Worm (Caenorhabditis elegans): ENCODE results near the gene xbx-3.

Gene xbx-3

DNA sequence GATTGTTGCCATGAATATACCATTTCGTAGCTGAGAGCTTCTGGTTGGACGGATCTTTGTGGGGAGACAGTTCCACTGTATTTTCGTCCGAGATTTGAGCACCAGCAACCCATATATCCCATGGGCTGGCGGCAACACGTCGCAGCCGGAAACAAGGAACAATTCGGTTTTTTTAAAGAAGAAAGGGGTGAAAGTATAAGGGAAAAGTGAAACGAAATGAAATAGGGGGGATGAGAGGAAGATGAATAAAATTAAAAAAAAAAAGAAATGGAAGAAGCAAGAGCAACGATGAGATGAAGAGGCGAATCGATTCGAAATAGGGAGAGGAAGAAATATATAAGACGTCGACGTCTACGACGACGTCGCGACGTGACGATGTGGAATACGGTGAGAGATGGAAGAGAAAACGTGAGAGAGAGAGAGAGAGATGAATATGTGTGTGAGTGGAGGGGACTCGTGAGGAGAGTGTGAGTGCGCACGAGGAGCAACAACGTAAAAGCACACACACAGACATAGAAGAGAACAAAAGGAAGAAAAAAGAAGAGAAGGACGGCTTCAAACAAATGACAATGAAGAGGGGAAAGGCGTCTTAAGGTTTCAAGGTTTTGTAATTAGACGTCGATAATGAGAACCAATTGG, 19.2 kb upstream of the xbx-3 start, which contains the start of gene rgs-1:
TSS of gene rgs-1 (minus strand) at position 146 of the 639 bp plus-strand sequence.
- TF ChIP-seq fkh-10 (GFP tag; optimal IDR thresholded peaks at IDR 0.05) (peak; percentile 37), rbr-2 (tag; optimal IDR thresholded peaks at IDR 0.05) (peak; percentile 56), lsy-2 (tag; optimal IDR thresholded peaks at IDR 0.05) (peak; percentile 45 to 53), hlh-30 (tag; optimal IDR thresholded peaks at IDR 0.05; ENCODE audit: insufficient read depth) (peak; percentile 89), aha-1 (tag) (peak; percentile 32), mdl-1 (tag; optimal IDR thresholded peaks at IDR 0.05) (peak in 1 of 2 experiments; percentile 85), hmg-1.1 (GFP tag; IDR thresholded peaks at IDR 0.05) (peak; percentile 64), unc-62 (GFP tag; optimal IDR thresholded peaks at IDR 0.05 in 1 of 2) (peak in 1 of 2 experiments; percentile 95), unc-62 (tag; optimal IDR thresholded peaks at IDR 0.05) (no peak), D1046.2 (GFP tag; IDR thresholded peaks at IDR 0.05) (no peak), zag-1 (tag; optimal IDR thresholded peaks at IDR 0.05) (no peak)

DNA sequence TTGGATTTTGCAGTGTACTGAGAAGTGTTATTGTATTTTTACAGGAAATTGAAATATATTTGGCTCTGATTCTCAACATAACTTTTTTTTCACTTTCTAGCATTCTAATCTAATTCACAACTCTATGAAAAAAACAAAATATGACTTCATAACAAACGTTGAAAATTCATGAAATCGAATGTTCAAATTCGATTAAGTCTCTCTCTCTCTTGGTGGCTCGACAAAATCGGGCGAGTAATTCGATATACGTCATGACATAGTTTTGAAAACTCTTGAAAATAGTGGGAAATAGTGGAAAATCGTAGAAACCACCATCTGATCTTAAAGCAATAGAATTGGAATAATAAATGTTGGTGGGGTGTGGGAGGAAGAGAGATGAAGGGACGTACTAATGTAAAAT, 17.7 kb upstream of the xbx-3 start:
- TF ChIP-seq madf-9 (GFP tag; conservative IDR thresholded peaks at IDR 0.05), result no peak
- TF ChIP-seq saeg-2 (GFP tag; IDR thresholded peaks at IDR 0.05), result no peak
- TF ChIP-seq mxl-3 (GFP tag; optimal IDR thresholded peaks at IDR 0.05), result no peak
- no peak for TF ChIP-seq dmd-9 (GFP tag; IDR thresholded peaks at IDR 0.05)
- TF ChIP-seq lsy-2 (tag; optimal IDR thresholded peaks at IDR 0.05), result no peak
- no peak for TF ChIP-seq lin-29 (GFP tag; IDR thresholded peaks at IDR 0.05)
- no peak for TF ChIP-seq daf-19 (GFP tag; conservative IDR thresholded peaks at IDR 0.05)
- TF ChIP-seq tra-1 (GFP tag; IDR thresholded peaks at IDR 0.05), result no peak
- TF ChIP-seq F10B5.3 (tag; optimal IDR thresholded peaks at IDR 0.05), result no peak
- TF ChIP-seq lin-39 (tag; optimal IDR thresholded peaks at IDR 0.05), result no peak
- no peak for TF ChIP-seq spr-3 (GFP tag; optimal IDR thresholded peaks at IDR 0.05)
- no peak for TF ChIP-seq nhr-25 (tag; optimal IDR thresholded peaks at IDR 0.05; ENCODE audit: borderline replicate concordance, insufficient read depth)
- TF ChIP-seq ceh-28 (tag; optimal IDR thresholded peaks at IDR 0.05), result no peak
- no peak for TF ChIP-seq aha-1 (tag)
- no peak for TF ChIP-seq cey-2 (tag; optimal IDR thresholded peaks at IDR 0.05; ENCODE audit: borderline replicate concordance, insufficient read depth)
- TF ChIP-seq snpc-4 (tag; optimal IDR thresholded peaks at IDR 0.05), result no peak

DNA sequence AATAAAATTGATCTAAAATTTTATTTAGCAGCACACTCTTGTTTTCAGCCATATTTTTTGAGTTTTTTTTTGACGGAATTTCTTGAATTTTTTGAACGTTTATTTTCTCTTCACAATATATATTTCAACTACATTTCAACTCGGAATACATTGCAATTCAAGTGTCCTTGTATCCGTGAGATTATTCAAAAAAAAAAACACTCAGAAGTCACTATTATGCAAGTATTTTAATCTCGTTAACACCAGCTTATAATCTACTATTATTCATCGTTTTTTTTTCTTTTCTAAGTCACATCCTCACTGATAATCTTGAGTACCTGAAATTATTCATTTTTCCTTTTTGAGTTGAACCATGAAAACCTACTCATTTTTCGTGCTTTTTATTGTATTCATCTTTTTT, 12.3 kb upstream of the xbx-3 start, which contains the start of gene ins-21:
TSS of gene ins-21 (plus strand) at position 301 of the 400 bp plus-strand sequence.
- TF ChIP-seq sdz-12 (GFP tag; optimal IDR thresholded peaks at IDR 0.05), result no peak
- TF ChIP-seq ceh-82 (tag; optimal IDR thresholded peaks at IDR 0.05), result no peak
- no peak for TF ChIP-seq mxl-3 (GFP tag; optimal IDR thresholded peaks at IDR 0.05)
- TF ChIP-seq lir-3 (tag; optimal IDR thresholded peaks at IDR 0.05), result no peak
- no peak for TF ChIP-seq nhr-41 (GFP tag; IDR thresholded peaks at IDR 0.05)
- no peak for TF ChIP-seq ceh-62 (tag; optimal IDR thresholded peaks at IDR 0.05)
- no peak for TF ChIP-seq dmd-9 (GFP tag; IDR thresholded peaks at IDR 0.05)
- TF ChIP-seq dmd-6 (GFP tag; IDR thresholded peaks at IDR 0.05), result no peak

DNA sequence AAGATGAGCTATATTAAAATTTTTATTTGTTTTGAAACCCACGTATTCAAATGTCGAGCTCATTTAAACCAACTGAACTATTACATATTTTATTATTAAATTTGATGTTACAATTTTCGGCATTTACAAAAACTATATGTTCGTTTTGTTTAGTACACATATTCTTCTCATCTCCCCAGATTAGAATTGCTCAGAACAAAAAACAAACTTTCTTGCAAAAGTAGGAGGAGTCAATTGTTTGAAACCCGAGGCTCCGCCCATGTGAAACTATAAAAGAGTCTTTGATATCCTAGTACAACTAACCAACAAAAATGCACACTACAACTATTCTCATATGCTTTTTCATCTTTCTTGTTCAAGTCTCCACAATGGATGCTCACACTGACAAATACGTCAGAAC, 9.8 kb upstream of the xbx-3 start, which contains the start of gene ins-22:
TSS of gene ins-22 (plus strand) at position 301 of the 400 bp plus-strand sequence.
- TF ChIP-seq pqm-1 (tag; optimal IDR thresholded peaks at IDR 0.05), result no peak
- no peak for TF ChIP-seq nhr-111 (GFP tag; optimal IDR thresholded peaks at IDR 0.05)
- no peak for TF ChIP-seq ZK546.5 (tag; optimal IDR thresholded peaks at IDR 0.05)
- TF ChIP-seq ceh-28 (tag; optimal IDR thresholded peaks at IDR 0.05), result no peak
- no peak for TF ChIP-seq lin-39 (tag; optimal IDR thresholded peaks at IDR 0.05)
- TF ChIP-seq rbr-2 (tag; optimal IDR thresholded peaks at IDR 0.05), result no peak
- TF ChIP-seq pha-4 (GFP tag; IDR thresholded peaks at IDR 0.05), result no peak
- no peak for TF ChIP-seq pha-4 (tag; optimal IDR thresholded peaks at IDR 0.05)

All from whole organism, L4 larva.